Worm (Caenorhabditis elegans) whole organism, L1 larva: ENCODE data around the gene H40L08.3.

ENCODE experiments used
- C04F5.9 ChIP-seq: sonication (generic microtip); optimal IDR thresholded peaks from 2 replicates; lab custom pipeline; 2016; ENCODE audit warnings: missing genetic modification characterization, missing compliant biosample characterization
- C16A3.4 ChIP-seq: fragments of 150-350 bp; optimal IDR thresholded peaks from 2 replicates; lab custom pipeline; 2014; ENCODE audit warnings: missing biosample characterization, missing genetic modification characterization
- Y116A8C.19 ChIP-seq: sonication (generic microtip); optimal IDR thresholded peaks from 2 replicates; lab custom pipeline; 2016; ENCODE audit warnings: missing compliant biosample characterization, missing genetic modification characterization, borderline replicate concordance
- alr-1 ChIP-seq: fragments of 200-800 bp; sonication (Bioruptor generic); optimal IDR thresholded peaks from 2 replicates; lab custom pipeline; 2018; ENCODE audit warnings: borderline replicate concordance, mild to moderate bottlenecking, missing genetic modification characterization, missing compliant biosample characterization
- ama-1 ChIP-seq: fragments of 150-350 bp; optimal IDR thresholded peaks from 2 replicates; lab custom pipeline; 2014
- ceh-63 ChIP-seq: fragments of 200-800 bp; sonication (Bioruptor generic); optimal IDR thresholded peaks from 2 replicates; lab custom pipeline; 2018; ENCODE audit warnings: mild to moderate bottlenecking, missing genetic modification characterization, missing compliant biosample characterization
- ceh-8 ChIP-seq: fragments of 200-800 bp; sonication (Bioruptor generic); optimal IDR thresholded peaks from 2 replicates; lab custom pipeline; 2018; ENCODE audit warnings: mild to moderate bottlenecking, missing genetic modification characterization, moderate library complexity, missing compliant biosample characterization
- ceh-88 ChIP-seq: fragments of 200-800 bp; sonication (Bioruptor generic); IDR thresholded peaks from 2 replicates; pipeline ENCODE4 v1.3.6; 2022; ENCODE audit warnings: missing genetic modification characterization, missing compliant biosample characterization
- dpl-1 ChIP-seq, 3 experiments: fragments of 150-350 bp in 2 of 3; sonication (generic microtip) in 1 of 3; optimal IDR thresholded peaks; 2 replicates each; lab custom pipeline; 2014 to 2017; ENCODE audit warnings: missing biosample characterization in 3 of 3, missing genetic modification characterization in 3 of 3, missing genetic modification reagents in 3 of 3
- dsc-1 ChIP-seq: sonication (generic microtip); optimal IDR thresholded peaks from 2 replicates; lab custom pipeline; 2016; ENCODE audit warnings: mild to moderate bottlenecking, missing genetic modification characterization, missing compliant biosample characterization
- egl-13 ChIP-seq: sonication (generic microtip); optimal IDR thresholded peaks from 2 replicates; lab custom pipeline; 2016; ENCODE audit warnings: missing genotype, missing genetic modification reagents, missing genetic modification characterization, missing compliant biosample characterization
- egl-27 ChIP-seq, 2 experiments: fragments of 150-350 bp in 1 of 2; sonication (generic microtip); optimal IDR thresholded peaks; 3 replicates each; lab custom pipeline; 2017 to 2018; ENCODE audit warnings: missing biosample characterization in 2 of 2, missing genetic modification characterization in 2 of 2, missing genetic modification reagents in 2 of 2
- elt-2 ChIP-seq: sonication (generic microtip); optimal IDR thresholded peaks from 2 replicates; lab custom pipeline; 2016; ENCODE audit warnings: missing genetic modification characterization, mild to moderate bottlenecking, inconsistent platforms, missing compliant biosample characterization, missing genetic modification reagents
- ets-5 ChIP-seq: fragments of 200-800 bp; sonication (Bioruptor generic); IDR thresholded peaks from 2 replicates; pipeline ENCODE4 v1.3.6; 2022; ENCODE audit warnings: missing genetic modification characterization, missing compliant biosample characterization
- fkh-10 ChIP-seq: sonication (generic microtip); optimal IDR thresholded peaks from 2 replicates; lab custom pipeline; 2017; ENCODE audit warnings: missing biosample characterization, missing genetic modification reagents, missing genetic modification characterization
- fkh-4 ChIP-seq: sonication (generic microtip); optimal IDR thresholded peaks from 2 replicates; lab custom pipeline; 2016; ENCODE audit warnings: missing compliant biosample characterization, missing genetic modification characterization, borderline replicate concordance
- fkh-8 ChIP-seq: sonication (generic microtip); optimal IDR thresholded peaks from 2 replicates; lab custom pipeline; 2016; ENCODE audit warnings: mild to moderate bottlenecking, missing genetic modification characterization, missing compliant biosample characterization
- fos-1 ChIP-seq: fragments of 150-350 bp; optimal IDR thresholded peaks from 2 replicates; lab custom pipeline; 2014; ENCODE audit warnings: missing biosample characterization, missing genetic modification characterization
- grh-1 ChIP-seq: fragments of 200-800 bp; sonication (Bioruptor generic); IDR thresholded peaks from 2 replicates; pipeline ENCODE4 v1.3.6; 2022; ENCODE audit warnings: missing genetic modification reagents, missing genetic modification characterization, missing compliant biosample characterization
- hlh-4 ChIP-seq: sonication (generic microtip); optimal IDR thresholded peaks from 2 replicates; lab custom pipeline; 2016; ENCODE audit warnings: mild to moderate bottlenecking, missing genetic modification characterization, missing compliant biosample characterization
- hpl-2 ChIP-seq: fragments of 150-350 bp; optimal IDR thresholded peaks from 2 replicates; lab custom pipeline; 2014; ENCODE audit warnings: missing biosample characterization, missing genetic modification reagents, missing genetic modification characterization
- lin-35 ChIP-seq, 2 experiments: fragments of 150-350 bp; optimal IDR thresholded peaks; 2 replicates each; lab custom pipeline; 2014; ENCODE audit warnings: missing biosample characterization in 2 of 2, missing genetic modification characterization in 2 of 2, missing genetic modification reagents in 2 of 2
- lin-39 ChIP-seq: fragments of 150-350 bp; optimal IDR thresholded peaks from 2 replicates; lab custom pipeline; 2014; ENCODE audit warnings: missing biosample characterization, missing genetic modification reagents, missing genetic modification characterization
- lsy-2 ChIP-seq, 2 experiments: fragments of 150-350 bp; optimal IDR thresholded peaks; 2 replicates each; lab custom pipeline; 2014; ENCODE audit warnings: missing biosample characterization in 2 of 2, missing genetic modification characterization in 2 of 2
- mab-9 ChIP-seq: fragments of 200-800 bp; sonication (Bioruptor generic); IDR thresholded peaks from 2 replicates; pipeline ENCODE4 v1.3.6; 2022; ENCODE audit warnings: missing genetic modification reagents, missing genetic modification characterization, missing compliant biosample characterization
- mdl-1 ChIP-seq, 2 experiments: fragments of 150-350 bp; optimal IDR thresholded peaks; 2 replicates each; lab custom pipeline; 2014 to 2017; ENCODE audit warnings: missing biosample characterization in 2 of 2, missing genetic modification characterization in 2 of 2, inconsistent platforms in 1 of 2
- mep-1 ChIP-seq: fragments of 150-350 bp; optimal IDR thresholded peaks from 2 replicates; lab custom pipeline; 2014; ENCODE audit warnings: missing biosample characterization, missing genetic modification characterization
- nhr-20 ChIP-seq: sonication (generic microtip); optimal IDR thresholded peaks from 2 replicates; lab custom pipeline; 2016; ENCODE audit warnings: mild to moderate bottlenecking, missing genetic modification characterization, missing compliant biosample characterization
- nhr-28 ChIP-seq: fragments of 150-350 bp; optimal IDR thresholded peaks from 2 replicates; lab custom pipeline; 2014; ENCODE audit warnings: missing biosample characterization, missing genetic modification characterization
- nhr-47 ChIP-seq: sonication (generic microtip); optimal IDR thresholded peaks from 2 replicates; lab custom pipeline; 2016; ENCODE audit warnings: mild to moderate bottlenecking, missing genetic modification characterization, moderate library complexity, missing compliant biosample characterization
- nhr-71 ChIP-seq: sonication (generic microtip); optimal IDR thresholded peaks from 2 replicates; lab custom pipeline; 2016; ENCODE audit warnings: mild to moderate bottlenecking, missing genetic modification characterization, moderate library complexity, missing compliant biosample characterization
- nhr-84 ChIP-seq: sonication (generic microtip); optimal IDR thresholded peaks from 2 replicates; lab custom pipeline; 2017; ENCODE audit warnings: missing biosample characterization, missing genetic modification characterization
- nhr-85 ChIP-seq: sonication (generic microtip); peaks from one replicate; lab custom pipeline; 2016; ENCODE audit warnings: missing genetic modification characterization, inconsistent platforms, missing compliant biosample characterization
- rnt-1 ChIP-seq: sonication (generic microtip); optimal IDR thresholded peaks from 2 replicates; lab custom pipeline; 2016; ENCODE audit warnings: mild to moderate bottlenecking, missing genetic modification characterization, moderate library complexity, missing compliant biosample characterization
- skn-1 ChIP-seq: fragments of 150-350 bp; optimal IDR thresholded peaks from 2 replicates; lab custom pipeline; 2014; ENCODE audit warnings: missing biosample characterization, missing genetic modification characterization
- snpc-4 ChIP-seq: fragments of 150-350 bp; optimal IDR thresholded peaks from 2 replicates; lab custom pipeline; 2014; ENCODE audit warnings: missing biosample characterization, missing genetic modification characterization
- snu-23 ChIP-seq: sonication (generic microtip); optimal IDR thresholded peaks from 2 replicates; lab custom pipeline; 2016; ENCODE audit warnings: missing genetic modification characterization, missing compliant biosample characterization
- sptf-1 ChIP-seq: fragments of 150-350 bp; optimal IDR thresholded peaks from 2 replicates; lab custom pipeline; 2014; ENCODE audit warnings: missing biosample characterization, missing genetic modification characterization
- swsn-7 ChIP-seq: sonication (generic microtip); optimal IDR thresholded peaks from 2 replicates; lab custom pipeline; 2016; ENCODE audit warnings: missing genetic modification characterization, missing compliant biosample characterization
- tbx-2 ChIP-seq: sonication (generic microtip); optimal IDR thresholded peaks from 2 replicates; lab custom pipeline; 2016; ENCODE audit warnings: missing genetic modification characterization, missing compliant biosample characterization
- unc-130 ChIP-seq: fragments of 150-350 bp; optimal IDR thresholded peaks from 2 replicates; lab custom pipeline; 2017; ENCODE audit warnings: missing biosample characterization, missing genetic modification characterization, inconsistent platforms
- unc-98 ChIP-seq: fragments of 200-800 bp; sonication (Bioruptor generic); IDR thresholded peaks from 2 replicates; pipeline ENCODE4 v1.3.6; 2022; ENCODE audit warnings: missing genetic modification characterization, missing compliant biosample characterization
- vab-15 ChIP-seq: sonication (generic microtip); optimal IDR thresholded peaks from 2 replicates; lab custom pipeline; 2017; ENCODE audit warnings: missing genotype, mild to moderate bottlenecking, missing genetic modification characterization, missing compliant biosample characterization
- zip-4 ChIP-seq: fragments of 200-800 bp; sonication (Bioruptor generic); optimal IDR thresholded peaks from 2 replicates; lab custom pipeline; 2018; ENCODE audit warnings: mild to moderate bottlenecking, missing genetic modification characterization, moderate library complexity, missing compliant biosample characterization
- ztf-11 ChIP-seq, 2 experiments: sonication (generic microtip); optimal IDR thresholded peaks; 2 replicates each; lab custom pipeline; 2016 to 2017; ENCODE audit warnings: missing genetic modification characterization in 2 of 2, missing biosample characterization in 1 of 2, missing compliant biosample characterization in 1 of 2
- ztf-4 ChIP-seq: fragments of 150-350 bp; optimal IDR thresholded peaks from 2 replicates; lab custom pipeline; 2014; ENCODE audit warnings: missing biosample characterization, missing genetic modification characterization

The H40L08.3 gene

DNA sequence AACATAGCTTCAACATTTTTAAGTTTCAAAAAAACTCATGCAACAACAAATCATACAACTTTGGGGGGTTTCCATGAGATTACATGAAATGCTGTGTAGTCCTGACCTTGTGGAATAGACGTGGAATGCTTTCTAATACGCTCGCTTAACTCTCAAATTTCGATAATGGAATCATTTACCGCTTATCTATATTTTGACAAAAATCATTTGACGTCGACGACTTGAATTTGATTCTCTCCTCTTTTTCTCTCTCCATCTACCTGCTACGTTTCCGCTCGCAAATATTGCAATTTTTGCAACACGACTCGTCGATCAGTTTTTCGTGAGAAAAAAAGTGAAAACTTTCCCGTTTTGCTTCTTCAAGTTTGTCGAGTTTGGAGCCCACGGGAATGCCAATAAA, 13.2 kb upstream of the H40L08.3 start, which contains the start of gene flr-4:
Gene flr-4 (plus strand): TSS at position 275 of the 400 bp plus-strand sequence.
- TF ChIP-seq swsn-7 (tag; lab: Kevin White, UChicago) (no peak), zip-4 (GFP tag; lab: Kevin White, UChicago) (no peak), C04F5.9 (tag; lab: Kevin White, UChicago) (no peak), fkh-10 (GFP tag; lab: Kevin White, UChicago) (no peak), dsc-1 (tag; lab: Kevin White, UChicago) (no peak), nhr-20 (tag; lab: Kevin White, UChicago) (no peak), ceh-8 (no peak), lin-35 (GFP tag; optimal IDR thresholded peaks at IDR 0.05; lab: Kevin White, UChicago) (peak in 1 of 2 experiments; percentile 16), ets-5 (GFP tag; lab: Robert Waterston, UW) (no peak), elt-2 (tag; lab: Kevin White, UChicago) (peak; percentile 45), fos-1 (tag; lab: Kevin White, UChicago) (no peak), ama-1 (lab: Kevin White, UChicago) (no peak)
- TF ChIP-seq, all 84 proteins: peak for 2

DNA sequence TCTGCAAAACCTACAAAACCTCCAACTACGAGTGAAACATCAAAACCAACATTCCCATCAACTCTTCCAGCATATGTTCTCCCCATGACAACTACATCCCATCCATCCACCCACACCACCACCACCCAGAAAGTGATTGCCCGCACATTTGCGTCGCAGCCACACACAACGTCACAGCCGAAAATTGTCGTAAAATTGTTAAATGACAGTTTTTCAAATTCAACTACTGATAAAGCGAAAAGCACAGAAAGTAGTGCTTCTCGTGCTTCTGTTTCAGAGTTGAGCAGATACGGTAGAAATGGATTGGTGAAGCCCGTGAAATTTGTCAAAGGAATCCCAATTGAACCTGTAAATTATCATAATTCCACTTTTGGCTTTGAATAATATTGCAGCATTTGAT, 11.9 kb upstream of the H40L08.3 start:
- TF ChIP-seq ama-1 (lab: Kevin White, UChicago), result no peak
- TF ChIP-seq ztf-4 (tag; lab: Kevin White, UChicago), result no peak
- TF ChIP-seq Y116A8C.19 (tag; lab: Kevin White, UChicago), result no peak
- no peak for TF ChIP-seq ceh-88 (GFP tag; lab: Robert Waterston, UW)

DNA sequence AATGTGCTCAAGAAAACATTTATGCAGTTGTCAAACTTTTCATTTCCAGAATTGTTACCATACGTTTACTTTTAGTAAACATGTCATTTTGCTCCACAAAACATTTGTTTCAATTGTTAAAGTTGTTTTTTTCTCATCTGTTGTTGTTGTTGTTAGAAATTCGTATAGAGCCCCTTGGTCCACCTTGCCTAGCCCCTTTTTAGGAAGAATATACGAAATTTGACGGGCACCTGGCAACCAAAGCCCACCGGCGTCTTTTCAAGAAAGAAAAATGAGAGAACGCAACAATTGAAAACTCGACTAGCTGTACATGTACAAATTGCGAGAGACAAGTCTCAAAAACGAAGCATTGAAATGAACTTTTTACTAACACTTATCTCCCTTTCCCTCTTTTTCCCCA, 8.5 kb upstream of the H40L08.3 start, which contains the start of gene F09B12.5:
Gene F09B12.5 (plus strand): TSS at position 301 of the 400 bp plus-strand sequence.
- no peak for TF ChIP-seq mdl-1 (tag; optimal IDR thresholded peaks at IDR 0.05; lab: Kevin White, UChicago)

DNA sequence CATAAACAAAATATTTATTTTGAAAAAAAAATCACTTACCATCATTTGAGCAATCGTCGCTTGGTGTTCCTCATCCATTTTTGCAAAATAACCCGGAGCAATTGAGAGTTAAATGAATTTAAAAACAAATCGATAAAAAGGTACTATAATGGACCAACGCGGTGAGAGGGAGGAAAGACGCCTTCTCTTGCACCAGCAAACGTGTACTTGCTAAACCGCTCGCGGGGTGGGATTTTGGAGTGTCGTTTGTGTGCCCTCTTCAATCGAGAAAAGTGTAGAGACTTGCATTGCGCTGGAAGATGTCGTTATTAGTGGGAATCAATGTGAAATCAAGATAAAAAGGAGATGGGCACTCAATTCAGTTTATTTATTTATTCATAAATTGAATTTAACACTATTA, 7.9 kb upstream of the H40L08.3 start, which contains the start of gene H40L08.1:
Gene H40L08.1 (minus strand): TSS at position 292 of the 400 bp plus-strand sequence.
- TF ChIP-seq tbx-2 (peak; percentile 2), unc-130 (tag; lab: Kevin White, UChicago) (no peak), ztf-11 (tag; optimal IDR thresholded peaks at IDR 0.05; lab: Kevin White, UChicago) (no peak), nhr-85 (peak; percentile 60), ceh-63 (GFP tag; lab: Kevin White, UChicago) (no peak), nhr-28 (no peak), alr-1 (tag; lab: Kevin White, UChicago) (no peak), rnt-1 (peak; percentile 22), egl-27 (tag; optimal IDR thresholded peaks at IDR 0.05; lab: Kevin White, UChicago) (no peak), fkh-8 (tag; lab: Kevin White, UChicago) (no peak), snu-23 (GFP tag; lab: Kevin White, UChicago) (peak; percentile 40), lsy-2 (tag; optimal IDR thresholded peaks at IDR 0.05; lab: Kevin White, UChicago) (peak in 1 of 2 experiments; percentile 44), ets-5 (GFP tag; lab: Robert Waterston, UW) (no peak), snpc-4 (tag; lab: Kevin White, UChicago) (peak; percentile 1), C16A3.4 (tag; lab: Kevin White, UChicago) (no peak), sptf-1 (no peak), lin-35 (GFP tag; optimal IDR thresholded peaks at IDR 0.05; lab: Kevin White, UChicago) (peak; percentile 1 to 50), mab-9 (GFP tag; lab: Robert Waterston, UW) (no peak), ceh-88 (GFP tag; lab: Robert Waterston, UW) (no peak), swsn-7 (tag; lab: Kevin White, UChicago) (peak; percentile 19), nhr-20 (tag; lab: Kevin White, UChicago) (peak; percentile 22), fkh-4 (tag; lab: Kevin White, UChicago) (no peak), vab-15 (tag; lab: Kevin White, UChicago) (no peak), ceh-8 (no peak), skn-1 (no peak), nhr-47 (peak; percentile 30), nhr-71 (tag; lab: Kevin White, UChicago) (peak; percentile 25), hpl-2 (GFP tag; lab: Kevin White, UChicago) (no peak), egl-13 (tag; lab: Kevin White, UChicago) (no peak), mep-1 (tag; lab: Kevin White, UChicago) (peak; percentile 8), grh-1 (no peak), unc-98 (GFP tag; lab: Robert Waterston, UW) (no peak), nhr-84 (no peak), hlh-4 (tag; lab: Kevin White, UChicago) (no peak), lin-39 (tag; lab: Kevin White, UChicago) (no peak), dpl-1 (GFP tag; optimal IDR thresholded peaks at IDR 0.05; lab: Kevin White, UChicago) (peak in 1 of 3 experiments; percentile 18)
